Worm (Caenorhabditis elegans): Measurements from ENCODE around the gene lars-1.

lars-1 gene

DNA sequence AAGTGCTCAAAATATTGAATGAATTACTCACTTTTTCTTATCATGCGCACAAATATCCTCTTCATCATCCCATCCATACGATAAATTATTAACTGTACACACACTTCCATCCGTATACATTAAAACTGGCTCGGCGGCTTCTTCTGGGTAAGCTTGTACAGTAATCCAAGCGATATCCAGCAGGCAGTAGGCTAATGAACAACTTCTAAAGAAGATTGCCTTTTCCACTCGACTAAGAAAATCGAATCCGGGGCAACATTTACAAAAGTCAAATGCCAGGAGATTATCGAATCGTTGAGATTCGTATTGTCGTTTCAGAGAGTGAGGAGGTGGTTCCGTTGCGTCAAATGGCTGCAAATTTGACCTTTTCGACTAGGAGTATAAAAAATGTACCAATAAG is 44.8 kb upstream of the lars-1 start:
- TF ChIP-seq F10E7.11 (tag; optimal IDR thresholded peaks at IDR 0.05) (no peak), ccch-3 (GFP tag; optimal IDR thresholded peaks at IDR 0.05) (no peak), attf-3 (GFP tag; conservative IDR thresholded peaks at IDR 0.05) (no peak), hmg-20 (GFP tag; IDR thresholded peaks at IDR 0.05) (no peak)

- no peak for TF ChIP-seq F52B5.7 (tag; optimal IDR thresholded peaks at IDR 0.05)
- no peak for TF ChIP-seq sea-2 (GFP tag; IDR thresholded peaks at IDR 0.05)
- no peak for TF ChIP-seq pha-4 (tag; optimal IDR thresholded peaks at IDR 0.05)
- no peak for TF ChIP-seq lsy-27 (tag; optimal IDR thresholded peaks at IDR 0.05; ENCODE audit: borderline replicate concordance, insufficient read depth)
- peak; percentile 61 for TF ChIP-seq madf-6 (GFP tag; IDR thresholded peaks at IDR 0.05)
- TF ChIP-seq F57C9.4 (tag; optimal IDR thresholded peaks at IDR 0.05): no peak
- peak; percentile 58 for TF ChIP-seq him-1 (tag; optimal IDR thresholded peaks at IDR 0.05)
- no peak for TF ChIP-seq dpff-1 (tag; optimal IDR thresholded peaks at IDR 0.05)
- TF ChIP-seq tbx-9 (tag; optimal IDR thresholded peaks at IDR 0.05; ENCODE audit: borderline replicate concordance): no peak
- TF ChIP-seq ccch-3 (GFP tag; optimal IDR thresholded peaks at IDR 0.05): no peak
- TF ChIP-seq ZK185.1 (tag; optimal IDR thresholded peaks at IDR 0.05; ENCODE audit: poor library complexity, severe bottlenecking): no peak
- TF ChIP-seq lsl-1 (GFP tag; optimal IDR thresholded peaks at IDR 0.05): peak; percentile 88
- no peak for TF ChIP-seq B0035.1 (tag; optimal IDR thresholded peaks at IDR 0.05)
- peak; percentile 15 for TF ChIP-seq xnd-1 (tag; optimal IDR thresholded peaks at IDR 0.05)
- TF ChIP-seq atf-7 (tag; optimal IDR thresholded peaks at IDR 0.05): no peak
- TF ChIP-seq aptf-2 (GFP tag; conservative IDR thresholded peaks at IDR 0.05): no peak
- TF ChIP-seq snpc-4 (GFP tag; optimal IDR thresholded peaks at IDR 0.05): no peak
- no peak for TF ChIP-seq snpc-4 (tag; optimal IDR thresholded peaks at IDR 0.05)
- no peak for TF ChIP-seq hmg-20 (GFP tag; IDR thresholded peaks at IDR 0.05)
- no peak for TF ChIP-seq Y95B8A.8 (GFP tag; IDR thresholded peaks at IDR 0.05)
- no peak for TF ChIP-seq ceh-58 (GFP tag; IDR thresholded peaks at IDR 0.05)
- TF ChIP-seq nhr-120 (GFP tag; IDR thresholded peaks at IDR 0.05): no peak
- no peak for TF ChIP-seq egl-44 (GFP tag; IDR thresholded peaks at IDR 0.05)
- TF ChIP-seq dox-1 (GFP tag; IDR thresholded peaks at IDR 0.05): 0 out of 2 replicates have a peak, but pooled peaks have one; percentile 17
- peak; percentile 49; the same call in 1 of the 2 replicates for TF ChIP-seq ceh-91 (GFP tag; IDR thresholded peaks at IDR 0.05)
- no peak for TF ChIP-seq B0336.3 (GFP tag; IDR thresholded peaks at IDR 0.05)
- no peak for TF ChIP-seq mel-28 (tag; optimal IDR thresholded peaks at IDR 0.05; ENCODE audit: borderline replicate concordance)
- peak; percentile 27; the same call in 1 of the 2 replicates for TF ChIP-seq D2030.7 (GFP tag; IDR thresholded peaks at IDR 0.05)
- TF ChIP-seq dpl-1 (GFP tag; optimal IDR thresholded peaks at IDR 0.05): no peak
- no peak for TF ChIP-seq ceh-100 (GFP tag; IDR thresholded peaks at IDR 0.05)
- no peak for TF ChIP-seq hsf-1 (GFP tag; IDR thresholded peaks at IDR 0.05)
- 0 out of 2 replicates have a peak, but pooled peaks have one; percentile 19 for TF ChIP-seq hmg-1.2 (GFP tag; IDR thresholded peaks at IDR 0.05)
- 0 out of 2 replicates have a peak, but pooled peaks have one; percentile 22 for TF ChIP-seq madf-8 (GFP tag; conservative IDR thresholded peaks at IDR 0.05)
- TF ChIP-seq hlh-12 (tag; optimal IDR thresholded peaks at IDR 0.05): no peak
Observed at ce11 chrIII:4230092-4230491, 43.5 kb upstream of the lars-1 start.

DNA sequence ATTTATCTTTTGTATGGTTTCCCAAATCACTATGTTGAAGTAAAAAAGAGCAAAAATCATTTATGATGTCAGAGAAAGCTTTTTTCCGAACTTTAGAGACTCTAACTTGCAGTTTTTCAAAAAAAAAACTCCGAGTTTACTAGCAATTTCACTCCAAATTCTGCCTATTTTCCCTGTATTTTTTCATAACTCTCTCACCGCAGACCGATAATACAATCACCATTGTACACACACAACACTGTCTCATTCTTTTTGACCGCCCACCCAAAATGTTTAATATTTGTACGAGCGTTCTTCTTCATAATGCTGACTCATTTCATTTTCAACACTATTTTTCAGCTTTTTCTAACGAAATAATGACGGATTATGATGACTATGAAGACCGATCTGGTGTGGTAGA is 42.2 kb upstream of the lars-1 start, which contains the start of gene F43C1.5:
Gene F43C1.5 (plus strand): TSS at position 301 of the 400 bp plus-strand sequence.
- TF ChIP-seq die-1 (tag; optimal IDR thresholded peaks at IDR 0.05): no peak
- no peak for TF ChIP-seq athp-1 (tag; optimal IDR thresholded peaks at IDR 0.05)
- no peak for TF ChIP-seq cebp-2 (GFP tag; IDR thresholded peaks at IDR 0.05)
- TF ChIP-seq ceh-91 (GFP tag; IDR thresholded peaks at IDR 0.05): no peak
- no peak for TF ChIP-seq let-607 (tag; optimal IDR thresholded peaks at IDR 0.05)
- no peak for TF ChIP-seq lin-35 (GFP tag; optimal IDR thresholded peaks at IDR 0.05)
- TF ChIP-seq zim-3 (tag; optimal IDR thresholded peaks at IDR 0.05): no peak
